Worm (Caenorhabditis elegans) whole organism, L4/young adult: ENCODE measurements around the gene C02F12.5.

Source experiments
- W03F9.2 ChIP-seq: fragments of 150-350 bp; optimal IDR thresholded peaks from 2 replicates; lab custom pipeline; 2014; ENCODE audit warnings: missing biosample characterization, missing genetic modification characterization
- dao-5 ChIP-seq: sonication (generic microtip); optimal IDR thresholded peaks from 2 replicates; lab custom pipeline; 2016; ENCODE audit warnings: missing genotype, missing genetic modification characterization, moderate library complexity, missing compliant biosample characterization
- him-1 ChIP-seq: sonication (generic microtip); optimal IDR thresholded peaks from 2 replicates; lab custom pipeline; 2016; ENCODE audit warnings: missing genotype, missing genetic modification reagents, missing genetic modification characterization, missing compliant biosample characterization

DNA sequence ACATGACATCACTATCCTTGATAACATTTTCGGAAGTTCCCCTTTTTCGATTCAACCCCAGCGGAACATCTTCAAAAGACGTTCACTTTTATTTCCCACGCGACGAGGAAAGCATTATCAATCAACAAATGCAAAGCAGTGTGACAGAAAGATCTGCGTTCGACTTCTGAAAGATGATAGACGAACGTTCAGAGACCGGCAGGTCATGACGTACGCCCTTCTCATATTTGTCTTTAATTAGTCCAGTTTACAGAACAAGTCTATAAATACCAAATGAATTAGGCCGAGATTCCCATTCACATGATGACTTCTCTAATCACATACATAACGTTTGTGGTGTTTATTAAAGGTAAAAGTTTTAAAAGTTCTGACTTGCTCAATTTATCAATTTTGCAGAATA lies 17.3 kb downstream of the C02F12.5 start, which contains the start of gene R11G1.11:
- TF ChIP-seq him-1 (tag; lab: Kevin White, UChicago): no peak
- TF ChIP-seq dao-5 (tag; lab: Kevin White, UChicago): no peak
- no peak for TF ChIP-seq W03F9.2
